Worm (Caenorhabditis elegans): ENCODE measurements around the gene arid-1.

arid-1 gene

ce11 chrV:185694-186217 is at the start of gene arid-1:
TSS of gene arid-1 (plus strand) at chrV:186167.
- TF ChIP-seq nfya-1 (tag; optimal IDR thresholded peaks at IDR 0.05; ENCODE audit: insufficient read depth) = peak; percentile 77
- peak; percentile 63 for TF ChIP-seq lin-39 (tag; optimal IDR thresholded peaks at IDR 0.05)
- peak; percentile 43 for TF ChIP-seq nhr-23 (tag; optimal IDR thresholded peaks at IDR 0.05)
- no peak for TF ChIP-seq mdl-1 (tag; optimal IDR thresholded peaks at IDR 0.05)
- no peak for TF ChIP-seq ceh-82 (tag; optimal IDR thresholded peaks at IDR 0.05)
- peak; percentile 38 for TF ChIP-seq nhr-25 (tag; optimal IDR thresholded peaks at IDR 0.05)
- TF ChIP-seq fkh-10 (GFP tag; optimal IDR thresholded peaks at IDR 0.05) = no peak
- TF ChIP-seq lin-15B (tag; optimal IDR thresholded peaks at IDR 0.05) = peak; percentile 43
- TF ChIP-seq jun-1 (tag; optimal IDR thresholded peaks at IDR 0.05) = no peak
- peak; percentile 53 for TF ChIP-seq pha-4 (tag; optimal IDR thresholded peaks at IDR 0.05)
- peak; percentile 7 for TF ChIP-seq snpc-4 (tag; optimal IDR thresholded peaks at IDR 0.05)
- peak; percentile 68 for TF ChIP-seq hmg-11 (tag; optimal IDR thresholded peaks at IDR 0.05)

- no peak for TF ChIP-seq daf-12 (tag; optimal IDR thresholded peaks at IDR 0.05)
- no peak for TF ChIP-seq elt-3 (tag; optimal IDR thresholded peaks at IDR 0.05)
- TF ChIP-seq nhr-76 (tag; optimal IDR thresholded peaks at IDR 0.05) = no peak
- no peak for TF ChIP-seq fkh-2 (tag; optimal IDR thresholded peaks at IDR 0.05)
- TF ChIP-seq elt-1 (tag; optimal IDR thresholded peaks at IDR 0.05) = no peak
- TF ChIP-seq mml-1 (tag; optimal IDR thresholded peaks at IDR 0.05) = no peak
- TF ChIP-seq ztf-4 (tag; optimal IDR thresholded peaks at IDR 0.05) = no peak
- no peak for TF ChIP-seq ama-1 (optimal IDR thresholded peaks at IDR 0.05)
- no peak for TF ChIP-seq nhr-12 (tag; optimal IDR thresholded peaks at IDR 0.05)
- TF ChIP-seq fkh-10 (GFP tag; optimal IDR thresholded peaks at IDR 0.05) = no peak
- TF ChIP-seq nhr-43 (tag; optimal IDR thresholded peaks at IDR 0.05; ENCODE audit: poor library complexity, severe bottlenecking) = no peak
- no peak for TF ChIP-seq mdl-1 (tag; optimal IDR thresholded peaks at IDR 0.05)
- no peak for TF ChIP-seq nhr-25 (tag; optimal IDR thresholded peaks at IDR 0.05)
These were observed 48.3 kb upstream of the arid-1 start for ce11 chrV:137667-138066.

ce11 chrV:138592-138991 is 47.4 kb upstream of the arid-1 start, which contains the start of gene W03F9.9:
TSS of gene W03F9.9 (plus strand) at chrV:138892.
- TF ChIP-seq lin-39 (tag; optimal IDR thresholded peaks at IDR 0.05) (no peak), fos-1 (tag; optimal IDR thresholded peaks at IDR 0.05) (no peak), egl-27 (tag; optimal IDR thresholded peaks at IDR 0.05) (no peak), egl-5 (tag; optimal IDR thresholded peaks at IDR 0.05) (no peak), mdl-1 (tag; optimal IDR thresholded peaks at IDR 0.05) (no peak), ZK546.5 (tag; optimal IDR thresholded peaks at IDR 0.05) (no peak), elt-3 (tag; optimal IDR thresholded peaks at IDR 0.05) (no peak), fkh-10 (GFP tag; optimal IDR thresholded peaks at IDR 0.05) (no peak), nhr-67 (tag; optimal IDR thresholded peaks at IDR 0.05) (no peak), nhr-28 (tag; optimal IDR thresholded peaks at IDR 0.05) (no peak), pqm-1 (tag; optimal IDR thresholded peaks at IDR 0.05) (no peak), snpc-4 (tag; optimal IDR thresholded peaks at IDR 0.05) (no peak), jun-1 (tag; optimal IDR thresholded peaks at IDR 0.05) (no peak), hmg-11 (tag; optimal IDR thresholded peaks at IDR 0.05) (no peak), nhr-77 (tag; optimal IDR thresholded peaks at IDR 0.05) (no peak), unc-62 (GFP tag; optimal IDR thresholded peaks at IDR 0.05) (no peak), nhr-76 (tag; optimal IDR thresholded peaks at IDR 0.05) (no peak), aly-2 (tag; optimal IDR thresholded peaks at IDR 0.05) (no peak)

- TF ChIP-seq ceh-16 (tag; optimal IDR thresholded peaks at IDR 0.05) (no peak), ama-1 (optimal IDR thresholded peaks at IDR 0.05) (no peak), pqm-1 (tag; optimal IDR thresholded peaks at IDR 0.05) (no peak), nhr-12 (tag; optimal IDR thresholded peaks at IDR 0.05) (no peak), fkh-2 (tag; optimal IDR thresholded peaks at IDR 0.05) (no peak), lin-39 (tag; optimal IDR thresholded peaks at IDR 0.05) (no peak), nhr-11 (tag; optimal IDR thresholded peaks at IDR 0.05) (no peak), R02D3.7 (tag; optimal IDR thresholded peaks at IDR 0.05) (no peak), nhr-25 (tag; optimal IDR thresholded peaks at IDR 0.05) (no peak), mdl-1 (tag; optimal IDR thresholded peaks at IDR 0.05) (no peak), ztf-11 (tag; optimal IDR thresholded peaks at IDR 0.05) (no peak), ceh-82 (tag; optimal IDR thresholded peaks at IDR 0.05) (no peak), ZK546.5 (tag; optimal IDR thresholded peaks at IDR 0.05) (no peak)
These were observed 44.7 kb upstream of the arid-1 start, which contains the start of gene W03F9.11 for ce11 chrV:141257-141656. TSS of gene W03F9.11 (minus strand) at chrV:141357.

All from whole organism, L3 larva.